Fruit fly (Drosophila melanogaster) whole organism, embryonic: Measurements from ENCODE around the gene Men.

Experiments used
- CG10543 ChIP-seq: fragments of 200-800 bp; sonication (Bioruptor generic); optimal IDR thresholded peaks from 3 replicates; lab custom pipeline; 2017; ENCODE audit warnings: missing biosample characterization, mild to moderate bottlenecking, missing genetic modification characterization, moderate library complexity
- CG10959 ChIP-seq: fragments of 200-800 bp; sonication (Bioruptor generic); IDR thresholded peaks from 2 replicates; pipeline ENCODE4 v1.3.6; 2022; ENCODE audit warnings: missing biosample characterization, missing genetic modification characterization
- CG12299 ChIP-seq: fragments of 200-800 bp; sonication (Bioruptor generic); optimal IDR thresholded peaks from 2 replicates; lab custom pipeline; 2018; ENCODE audit warnings: missing biosample characterization, mild to moderate bottlenecking, missing genetic modification characterization
- CG12942 ChIP-seq: fragments of 200-800 bp; sonication (Bioruptor generic); optimal IDR thresholded peaks from 3 replicates; lab custom pipeline; 2016; ENCODE audit warnings: missing biosample characterization, missing genetic modification characterization
- CG14050 ChIP-seq: fragments of 200-800 bp; sonication (Bioruptor generic); IDR thresholded peaks from 3 replicates; pipeline ENCODE4 v1.3.6; 2022; ENCODE audit warnings: missing biosample characterization, missing genetic modification characterization
- CG14441 ChIP-seq: fragments of 200-800 bp; sonication (Bioruptor generic); IDR thresholded peaks from 2 replicates; pipeline ENCODE4 v1.3.6; 2022; ENCODE audit warnings: missing biosample characterization, missing genetic modification characterization
- CG15011 ChIP-seq: fragments of 200-800 bp; sonication (Bioruptor generic); optimal IDR thresholded peaks from 3 replicates; lab custom pipeline; 2018; ENCODE audit warnings: missing biosample characterization, mild to moderate bottlenecking, missing genetic modification characterization
- CG17359 ChIP-seq: fragments of 200-800 bp; sonication (Bioruptor generic); optimal IDR thresholded peaks from 3 replicates; lab custom pipeline; 2018; ENCODE audit warnings: missing biosample characterization, mild to moderate bottlenecking, missing genetic modification characterization, moderate library complexity
- CG17829 ChIP-seq: fragments of 200-800 bp; optimal IDR thresholded peaks from 2 replicates; lab custom pipeline; 2019; ENCODE audit warnings: missing biosample characterization, mild to moderate bottlenecking, missing genetic modification characterization, moderate library complexity
- CG1832 ChIP-seq: fragments of 200-800 bp; sonication (Bioruptor generic); optimal IDR thresholded peaks from 2 replicates; lab custom pipeline; 2017; ENCODE audit warnings: missing biosample characterization, mild to moderate bottlenecking, missing genetic modification characterization, inconsistent platforms
- CG2129 ChIP-seq: fragments of 200-800 bp; sonication (Bioruptor generic); IDR thresholded peaks from 2 replicates; pipeline ENCODE4 v1.3.6; 2022; ENCODE audit warnings: missing biosample characterization, missing genetic modification characterization; ENCODE audit not compliant: partially characterized antibody
- CG31441 ChIP-seq: fragments of 200-800 bp; sonication (Bioruptor generic); IDR thresholded peaks from 2 replicates; pipeline ENCODE4 v1.3.6; 2022; ENCODE audit warnings: missing biosample characterization, missing genetic modification characterization
- CG32772 ChIP-seq: fragments of 200-800 bp; sonication (Bioruptor generic); IDR thresholded peaks from 2 replicates; pipeline ENCODE4 v1.3.6; 2022; ENCODE audit warnings: missing biosample characterization, missing genetic modification characterization
- CG4424 ChIP-seq: fragments of 200-800 bp; sonication (Bioruptor generic); optimal IDR thresholded peaks from 3 replicates; lab custom pipeline; 2016; ENCODE audit warnings: missing biosample characterization, missing genetic modification characterization
- CG4617 ChIP-seq: fragments of 200-800 bp; sonication (Bioruptor generic); optimal IDR thresholded peaks from 3 replicates; lab custom pipeline; 2016; ENCODE audit warnings: missing biosample characterization, missing genetic modification characterization, borderline replicate concordance
- CG6272 ChIP-seq: fragments of 200-800 bp; sonication (Bioruptor generic); IDR thresholded peaks from 2 replicates; pipeline ENCODE4 v1.3.6; 2022; ENCODE audit warnings: missing biosample characterization, missing genetic modification characterization
- CG6813 ChIP-seq: fragments of 200-800 bp; sonication (Bioruptor generic); optimal IDR thresholded peaks from 2 replicates; lab custom pipeline; 2017; ENCODE audit warnings: missing biosample characterization, missing genetic modification characterization, mild to moderate bottlenecking, moderate library complexity, missing genetic modification reagents
- CG8924 ChIP-seq: fragments of 200-800 bp; optimal IDR thresholded peaks from 3 replicates; lab custom pipeline; 2019; ENCODE audit warnings: missing biosample characterization, mild to moderate bottlenecking, missing genetic modification characterization, moderate library complexity
- CG9817 ChIP-seq: fragments of 200-800 bp; sonication (Bioruptor generic); optimal IDR thresholded peaks from 2 replicates; lab custom pipeline; 2018; ENCODE audit warnings: missing biosample characterization, mild to moderate bottlenecking, missing genetic modification characterization, moderate library complexity
- CkIIα-i1 ChIP-seq: fragments of 200-800 bp; sonication (Bioruptor generic); IDR thresholded peaks from 2 replicates; pipeline ENCODE4 v1.3.6; 2022; ENCODE audit warnings: missing biosample characterization, missing genetic modification characterization
- Dref ChIP-seq: fragments of 200-800 bp; sonication (Bioruptor generic); IDR thresholded peaks from 2 replicates; pipeline ENCODE4 v1.3.6; 2022; ENCODE audit warnings: missing biosample characterization, missing genetic modification characterization
- Drgx ChIP-seq: fragments of 200-800 bp; sonication (Bioruptor generic); IDR thresholded peaks from 2 replicates; pipeline ENCODE4 v1.3.6; 2022; ENCODE audit warnings: missing biosample characterization, missing genetic modification characterization
- GATAe ChIP-seq: fragments of 200-800 bp; sonication (Bioruptor generic); conservative IDR thresholded peaks from 2 replicates; pipeline ENCODE4 v1.3.6; 2022; ENCODE audit warnings: missing biosample characterization, missing genetic modification characterization
- Max ChIP-seq: fragments of 200-800 bp; sonication (Bioruptor generic); optimal IDR thresholded peaks from 2 replicates; lab custom pipeline; 2016; ENCODE audit warnings: missing biosample characterization, mild to moderate bottlenecking, missing genetic modification characterization
- Mes4 ChIP-seq: fragments of 200-800 bp; sonication (Bioruptor generic); optimal IDR thresholded peaks from 2 replicates; lab custom pipeline; 2016; ENCODE audit warnings: missing biosample characterization, missing genetic modification characterization
- NFAT ChIP-seq: fragments of 200-800 bp; sonication (Bioruptor generic); IDR thresholded peaks from 2 replicates; pipeline ENCODE4 v1.3.6; 2022; ENCODE audit warnings: missing biosample characterization, missing genetic modification characterization
- Neu2 ChIP-seq: fragments of 200-800 bp; sonication (Bioruptor generic); optimal IDR thresholded peaks from 3 replicates; lab custom pipeline; 2016; ENCODE audit warnings: missing biosample characterization, missing genetic modification characterization, borderline replicate concordance
- Sin3A ChIP-seq: fragments of >200 bp; optimal IDR thresholded peaks from 2 replicates; lab custom pipeline; 2018
- Sox100B ChIP-seq: fragments of 200-800 bp; sonication (Bioruptor generic); optimal IDR thresholded peaks from 3 replicates; lab custom pipeline; 2018; ENCODE audit warnings: missing biosample characterization, mild to moderate bottlenecking, missing genetic modification characterization
- Sry-δ ChIP-seq: fragments of 200-800 bp; sonication (Bioruptor generic); optimal IDR thresholded peaks from 2 replicates; lab custom pipeline; 2016; ENCODE audit warnings: missing biosample characterization, missing genetic modification characterization
- Xbp1 ChIP-seq: fragments of 200-800 bp; sonication (Bioruptor generic); optimal IDR thresholded peaks from 3 replicates; lab custom pipeline; 2016; ENCODE audit warnings: missing biosample characterization, mild to moderate bottlenecking, missing genetic modification characterization
- YL-1 ChIP-seq: fragments of 200-800 bp; sonication (Bioruptor generic); optimal IDR thresholded peaks from 3 replicates; lab custom pipeline; 2017; ENCODE audit warnings: missing biosample characterization, mild to moderate bottlenecking, missing genetic modification characterization
- br ChIP-seq: fragments of >200 bp; optimal IDR thresholded peaks from 2 replicates; lab custom pipeline; 2017
- btn ChIP-seq: fragments of 200-800 bp; sonication (Bioruptor generic); optimal IDR thresholded peaks from 2 replicates; lab custom pipeline; 2016; ENCODE audit warnings: missing biosample characterization, missing genetic modification characterization
- cas ChIP-seq: fragments of 200-800 bp; sonication (Bioruptor generic); IDR thresholded peaks from 2 replicates; pipeline ENCODE4 v1.3.6; 2022; ENCODE audit warnings: missing biosample characterization, missing genetic modification characterization
- crol ChIP-seq: fragments of 200-800 bp; sonication (Bioruptor generic); IDR thresholded peaks from 2 replicates; pipeline ENCODE4 v1.3.6; 2022; ENCODE audit warnings: missing biosample characterization, missing genetic modification characterization
- dati ChIP-seq: fragments of 200-800 bp; sonication (Bioruptor generic); IDR thresholded peaks from 2 replicates; pipeline ENCODE4 v1.3.6; 2022; ENCODE audit warnings: missing biosample characterization, missing genetic modification characterization
- ems ChIP-seq: fragments of 200-800 bp; sonication (Bioruptor generic); optimal IDR thresholded peaks from 3 replicates; lab custom pipeline; 2016; ENCODE audit warnings: missing biosample characterization, missing genetic modification characterization
- gcm2 ChIP-seq: fragments of 200-800 bp; sonication (Bioruptor generic); optimal IDR thresholded peaks from 2 replicates; lab custom pipeline; 2016; ENCODE audit warnings: missing biosample characterization, missing genetic modification characterization
- lola ChIP-seq, 3 experiments: fragments of >200 bp in 2 of 3; fragments of 200-800 bp in 1 of 3; sonication (Bioruptor generic) in 1 of 3; optimal IDR thresholded peaks; 2 replicates each; lab custom pipeline; 2017 to 2019; ENCODE audit warnings: missing biosample characterization in 3 of 3, missing genetic modification characterization in 3 of 3, mild to moderate bottlenecking in 1 of 3, moderate library complexity in 1 of 3
- pfk ChIP-seq: fragments of 200-800 bp; sonication (Bioruptor generic); optimal IDR thresholded peaks from 2 replicates; lab custom pipeline; 2018; ENCODE audit warnings: missing biosample characterization, mild to moderate bottlenecking, missing genetic modification characterization, moderate library complexity
- prd ChIP-seq, 3 experiments: fragments of >200 bp in 2 of 3; fragments of 200-800 bp in 1 of 3; sonication (Bioruptor generic) in 1 of 3; optimal IDR thresholded peaks in 2 of 3; IDR thresholded peaks in 1 of 3; 2 replicates in 2 of 3; 3 replicates in 1 of 3; pipeline versions ENCODE4 v1.3.6 to Lab custom; 2017 to 2022; ENCODE audit warnings: missing biosample characterization in 1 of 3, missing genetic modification characterization in 1 of 3
- ro ChIP-seq: fragments of 200-800 bp; sonication (Bioruptor generic); IDR thresholded peaks from 2 replicates; pipeline ENCODE4 v1.3.6; 2022; ENCODE audit warnings: missing biosample characterization, missing genetic modification characterization
- sc ChIP-seq, 3 experiments: fragments of >200 bp in 2 of 3; fragments of 200-800 bp in 1 of 3; sonication (Bioruptor generic) in 1 of 3; optimal IDR thresholded peaks; 2 replicates in 2 of 3; 3 replicates in 1 of 3; lab custom pipeline; 2017; ENCODE audit warnings: mild to moderate bottlenecking in 1 of 3, missing biosample characterization in 1 of 3, missing genetic modification characterization in 1 of 3, missing genetic modification reagents in 1 of 3
- sens ChIP-seq: fragments of 200-800 bp; sonication (Bioruptor generic); peaks from one replicate; lab custom pipeline; 2016; ENCODE audit warnings: missing biosample characterization, missing genetic modification characterization
- sna ChIP-seq: fragments of 200-800 bp; sonication (Bioruptor generic); IDR thresholded peaks from 2 replicates; pipeline ENCODE4 v1.3.6; 2022; ENCODE audit warnings: missing biosample characterization, missing genetic modification characterization; ENCODE audit not compliant: partially characterized antibody
- so ChIP-seq: fragments of 200-800 bp; sonication (Bioruptor generic); IDR thresholded peaks from 3 replicates; pipeline ENCODE4 v1.3.6; 2022; ENCODE audit warnings: missing biosample characterization, missing genetic modification characterization
- sob ChIP-seq: fragments of 200-800 bp; sonication (Bioruptor generic); IDR thresholded peaks from 2 replicates; pipeline ENCODE4 v1.3.6; 2022; ENCODE audit warnings: missing biosample characterization, missing genetic modification characterization
- unpg ChIP-seq: fragments of 200-800 bp; sonication (Bioruptor generic); optimal IDR thresholded peaks from 3 replicates; lab custom pipeline; 2018; ENCODE audit warnings: missing biosample characterization, mild to moderate bottlenecking, missing genetic modification characterization, moderate library complexity

Gene Men

dm6 chr3R:12722392-12722914 is at the start of gene Men (continued):
- TF ChIP-seq CkIIα-i1 (no peak), CG17359 (peak; percentile 61), gcm2 (GFP tag; lab: Kevin White, UChicago) (no peak), CG10543 (GFP tag; lab: Kevin White, UChicago) (peak; percentile 31), CG15011 (GFP tag; lab: Kevin White, UChicago) (no peak), CG14050 (GFP tag; lab: Robert Waterston, UW) (peak; percentile 33; the same call in 2 of the 3 replicates), GATAe (GFP tag; lab: Robert Waterston, UW) (no peak), CG14441 (GFP tag; lab: Robert Waterston, UW) (peak; percentile 63), NFAT (peak; percentile 37; the same call in 1 of the 2 replicates), ems (GFP tag; lab: Kevin White, UChicago) (peak; percentile 19), Drgx (GFP tag; lab: Robert Waterston, UW) (peak; percentile 65; the same call in 1 of the 2 replicates), sob (GFP tag; lab: Robert Waterston, UW) (peak; percentile 60; the same call in 1 of the 2 replicates), CG12942 (peak; percentile 41), dati (GFP tag; lab: Robert Waterston, UW) (peak; percentile 49; the same call in 1 of the 2 replicates), prd (optimal IDR thresholded peaks at IDR 0.05; lab: Kevin White, UChicago) (no peak), prd (GFP tag; IDR thresholded peaks at IDR 0.05; lab: Robert Waterston, UW) (peak; percentile 48; the same call in 1 of the 3 replicates), CG2129 (no peak), Xbp1 (GFP tag; lab: Kevin White, UChicago) (peak; percentile 30), CG31441 (GFP tag; lab: Robert Waterston, UW) (peak; percentile 81), CG12299 (peak; percentile 15), CG4424 (GFP tag; lab: Kevin White, UChicago) (peak; percentile 50), CG9817 (tag; lab: Kevin White, UChicago) (peak; percentile 62), crol (GFP tag; lab: Robert Waterston, UW) (no peak), unpg (peak; percentile 75), YL-1 (GFP tag; lab: Kevin White, UChicago) (no peak), lola (GFP tag; optimal IDR thresholded peaks at IDR 0.05; lab: Kevin White, UChicago) (peak in 1 of 3 experiments; percentile 56), CG10959 (0 out of 2 replicates have a peak, but pooled peaks have one; percentile 11), CG4617 (GFP tag; lab: Kevin White, UChicago) (no peak), br (lab: Kevin White, UChicago) (no peak), sc (optimal IDR thresholded peaks at IDR 0.05; lab: Kevin White, UChicago) (no peak), sc (GFP tag; optimal IDR thresholded peaks at IDR 0.05; lab: Kevin White, UChicago) (peak; percentile 41), so (peak; percentile 59; the same call in 1 of the 3 replicates), CG6813 (GFP tag; lab: Kevin White, UChicago) (no peak), ro (GFP tag; lab: Robert Waterston, UW) (peak; percentile 19; the same call in 1 of the 2 replicates), Neu2 (GFP tag; lab: Kevin White, UChicago) (no peak), CG6272 (no peak), pfk (GFP tag; lab: Kevin White, UChicago) (no peak), CG17829 (peak; percentile 60), Mes4 (GFP tag; lab: Kevin White, UChicago) (no peak), Max (GFP tag; lab: Kevin White, UChicago) (peak; percentile 21), btn (no peak), Sin3A (lab: Kevin White, UChicago) (no peak), CG8924 (peak; percentile 67), sens (peak; percentile 82), CG1832 (GFP tag; lab: Kevin White, UChicago) (peak; percentile 56), CG32772 (peak; percentile 27; the same call in 1 of the 2 replicates), Sry-δ (GFP tag; lab: Kevin White, UChicago) (no peak), Dref (no peak), cas (GFP tag; lab: Robert Waterston, UW) (no peak), sna (no peak), Sox100B (GFP tag; lab: Kevin White, UChicago) (peak; percentile 77)
